Fruit fly (Drosophila melanogaster): ENCODE data around the gene Ssl2.

The Ssl2 gene

DNA sequence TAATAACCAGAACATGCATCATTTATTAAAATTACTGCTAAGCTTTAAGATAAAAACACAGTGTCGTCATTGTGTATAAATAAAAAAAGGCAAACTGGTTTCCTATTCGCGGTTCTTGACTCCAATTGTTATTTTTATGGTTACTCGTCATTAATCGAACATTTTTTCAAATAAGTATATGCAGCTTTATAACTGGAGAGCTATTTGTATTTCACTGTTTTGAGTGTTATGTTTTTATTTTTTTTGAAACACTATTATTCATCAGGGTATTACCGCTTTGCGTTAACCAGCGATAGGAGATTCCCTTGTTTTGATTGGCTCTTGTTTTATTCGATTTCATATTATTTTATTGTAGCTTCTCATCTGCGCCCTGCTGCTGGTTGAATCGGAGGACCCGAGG lies 21.3 kb downstream of the Ssl2 start:
- no peak for TF ChIP-seq noc (tag; optimal IDR thresholded peaks at IDR 0.05)

- TF ChIP-seq noc (tag; optimal IDR thresholded peaks at IDR 0.05) = no peak
Measured at dm6 chr3R:29005622-29006018, 26.8 kb downstream of the Ssl2 start.

DNA sequence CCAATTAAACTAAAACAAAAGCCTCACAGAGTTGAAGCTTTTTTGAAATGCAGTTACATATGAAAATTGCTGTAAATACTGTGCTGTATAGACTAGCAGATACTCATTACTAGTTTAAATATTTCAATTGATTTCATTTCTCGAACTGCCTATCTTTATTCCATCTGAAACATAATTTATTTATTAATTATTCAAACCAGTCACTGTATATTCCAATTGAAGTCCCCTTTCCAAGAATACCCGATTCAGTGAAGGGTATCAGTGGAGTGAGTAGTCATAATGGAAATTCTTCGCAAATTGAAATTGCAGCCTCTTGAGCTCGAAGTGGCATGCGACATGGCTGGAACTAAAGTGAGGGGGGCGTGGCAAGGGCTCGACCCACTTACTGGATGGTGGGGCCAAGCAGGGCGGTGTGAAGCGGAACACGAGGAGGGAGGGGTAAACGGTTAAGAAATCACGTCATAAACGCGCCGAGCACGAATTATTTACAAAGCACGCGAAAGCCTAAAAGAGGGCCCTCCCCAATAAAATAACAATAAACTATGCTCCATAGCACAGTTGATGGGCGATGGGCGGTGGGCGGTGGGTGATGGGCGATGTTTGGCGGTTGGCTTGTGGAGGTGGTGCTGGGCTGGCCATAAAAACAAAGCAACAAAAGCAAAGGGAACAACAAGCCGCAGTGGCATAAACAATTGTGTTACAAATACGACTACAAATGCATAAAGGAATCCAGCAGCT lies 27.4 kb downstream of the Ssl2 start:
- no peak for TF ChIP-seq noc (tag; optimal IDR thresholded peaks at IDR 0.05)

DNA sequence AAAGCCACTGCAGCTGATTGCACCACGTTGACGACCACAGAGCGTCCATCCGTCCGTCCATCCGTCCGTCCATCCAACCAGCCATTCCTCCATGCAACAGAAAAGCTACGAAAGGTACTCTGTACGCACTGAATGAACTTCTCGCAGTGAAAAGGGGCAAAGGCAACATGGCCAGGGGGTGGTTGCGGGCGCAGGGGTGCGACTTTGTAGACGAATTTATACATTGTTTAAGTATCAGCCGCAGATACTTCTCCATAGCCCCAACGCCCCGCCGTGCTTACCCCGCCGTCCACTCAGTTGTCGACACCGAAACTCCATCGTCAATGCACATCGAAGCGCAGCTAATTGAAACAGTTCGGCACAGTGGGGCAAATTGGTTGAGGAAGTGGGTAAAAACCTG lies 32.4 kb downstream of the Ssl2 start:
- TF ChIP-seq noc (tag; optimal IDR thresholded peaks at IDR 0.05) = no peak

dm6 chr3R:28998999-28999398 lies 33.4 kb downstream of the Ssl2 start:
- no peak for TF ChIP-seq noc (tag; optimal IDR thresholded peaks at IDR 0.05)

DNA sequence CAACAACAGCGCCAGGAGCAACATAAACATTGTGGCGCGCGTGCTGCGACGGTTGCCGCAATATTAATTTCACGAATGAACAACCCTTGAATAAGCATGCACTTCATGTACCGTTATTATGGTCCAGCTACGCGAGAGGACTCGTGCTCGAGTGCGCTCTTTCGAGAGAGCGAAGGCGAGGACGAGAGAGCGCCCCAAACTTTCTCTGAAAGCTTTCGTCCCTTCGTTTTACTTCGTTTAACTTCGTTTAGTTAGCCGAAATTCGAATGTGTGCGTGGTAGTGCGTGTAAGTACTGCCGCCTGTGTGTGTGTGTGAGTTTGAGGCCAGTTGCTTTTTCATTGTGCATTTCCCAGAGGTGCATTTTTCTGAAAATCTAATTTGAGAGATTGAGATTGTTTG lies 41.7 kb downstream of the Ssl2 start:
- no peak for TF ChIP-seq noc (tag; optimal IDR thresholded peaks at IDR 0.05)

dm6 chr3R:28989388-28989787 lies 43.1 kb downstream of the Ssl2 start:
- TF ChIP-seq noc (tag; optimal IDR thresholded peaks at IDR 0.05) = no peak

DNA sequence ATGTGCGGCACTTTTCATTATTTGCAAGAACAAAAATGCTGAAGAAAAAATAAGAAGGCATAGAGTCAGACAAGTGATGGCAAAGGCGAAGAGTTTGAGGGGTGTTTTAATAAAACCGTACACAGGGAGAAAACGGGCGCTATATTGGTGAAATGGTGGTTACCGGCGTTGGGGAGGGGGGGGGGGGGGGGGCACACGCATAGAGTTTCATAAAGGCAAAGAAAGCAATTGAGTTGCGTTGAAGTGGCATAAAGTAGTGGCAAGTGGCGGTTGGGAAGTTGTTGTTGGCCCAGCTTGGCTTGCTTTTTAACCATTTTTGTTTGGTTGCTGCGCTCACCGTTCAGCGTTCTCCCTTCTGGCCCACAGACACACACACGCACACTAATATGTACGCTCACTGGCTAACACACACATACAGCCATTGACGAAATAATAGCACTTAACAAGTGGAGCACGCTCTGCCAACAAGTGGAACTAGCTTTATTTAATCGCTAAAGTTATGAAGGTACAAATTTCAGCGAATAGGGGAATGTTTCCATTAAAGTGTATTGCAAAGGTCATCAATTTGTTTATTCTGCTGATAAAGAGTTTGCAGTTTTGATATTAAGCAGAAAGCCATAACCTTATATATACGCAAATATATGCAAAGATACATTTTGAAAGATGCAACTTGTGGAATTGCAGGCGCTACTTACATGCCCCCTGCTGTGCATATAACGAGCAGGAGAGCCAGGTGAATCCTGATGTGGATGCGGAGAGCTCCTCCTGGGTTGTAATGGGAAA lies 44.7 kb downstream of the Ssl2 start:
- no peak for TF ChIP-seq noc (tag; optimal IDR thresholded peaks at IDR 0.05)

- TF ChIP-seq noc (tag; optimal IDR thresholded peaks at IDR 0.05) = no peak
Measured at dm6 chr3R:28985887-28986286, 46.6 kb downstream of the Ssl2 start.
